Worm (Caenorhabditis elegans) whole organism, young adult: ENCODE results near the gene srt-34.

Experiments
- Y56A3A.18 ChIP-seq: fragments of 200-800 bp; sonication (Bioruptor generic); IDR thresholded peaks from 2 replicates; pipeline ENCODE4 v1.3.6; 2022; ENCODE audit warnings: missing genetic modification reagents, missing genetic modification characterization, missing compliant biosample characterization
- lsl-1 ChIP-seq: fragments of 200-800 bp; sonication (Bioruptor generic); optimal IDR thresholded peaks from 2 replicates; lab custom pipeline; 2018; ENCODE audit warnings: mild to moderate bottlenecking, missing genetic modification characterization, moderate library complexity, missing compliant biosample characterization
- unc-62 ChIP-seq: fragments of 150-350 bp; optimal IDR thresholded peaks from 2 replicates; lab custom pipeline; 2014; ENCODE audit warnings: missing biosample characterization, missing genetic modification reagents, missing genetic modification characterization

DNA sequence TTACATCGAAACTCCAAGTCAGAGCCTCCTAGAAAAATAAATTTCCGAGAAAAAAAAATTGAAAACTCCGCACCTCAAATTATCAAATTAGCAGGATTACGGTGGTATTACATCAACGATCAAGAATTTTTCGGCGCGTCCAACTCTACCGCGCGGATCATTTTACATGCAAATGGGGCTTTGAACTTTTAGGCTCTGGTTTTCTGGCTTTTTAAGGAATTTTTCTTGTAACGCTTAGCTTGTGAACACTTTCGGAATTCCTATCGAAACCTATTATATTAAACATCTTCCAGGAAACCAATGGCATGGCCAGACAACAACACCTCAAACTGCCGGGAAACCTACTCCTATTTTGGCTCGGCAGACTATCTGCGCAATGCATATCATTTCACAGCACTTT lies 46.5 kb downstream of the srt-34 start, which contains the start of gene srh-56:
- no peak for TF ChIP-seq unc-62 (GFP tag; lab: Kevin White, UChicago)
- no peak for TF ChIP-seq lsl-1
- no peak for TF ChIP-seq Y56A3A.18 (GFP tag; lab: Robert Waterston, UW)
